Fruit fly (Drosophila melanogaster): ENCODE data around the gene CG12279.

dm6 chr3R:12688672-12689417 is 16.0 kb upstream of the CG12279 start, which contains the start of gene kar:
- no peak for TF ChIP-seq CG8478 (optimal IDR thresholded peaks at IDR 0.05)
- TF ChIP-seq CTCF (optimal IDR thresholded peaks at IDR 0.05), result no peak
